Worm (Caenorhabditis elegans) whole organism, young adult: Measurements from ENCODE around the gene F42A9.11.

Experiments used
- B0336.3 ChIP-seq: fragments of 200-800 bp; sonication (Bioruptor generic); IDR thresholded peaks from 2 replicates; pipeline ENCODE4 v1.3.6; 2022; ENCODE audit warnings: missing genetic modification characterization, missing compliant biosample characterization
- C17E4.6 ChIP-seq: fragments of 200-800 bp; sonication (Bioruptor generic); IDR thresholded peaks from 2 replicates; pipeline ENCODE4 v1.3.6; 2022; ENCODE audit warnings: missing genetic modification reagents, missing genetic modification characterization, missing compliant biosample characterization
- D2030.7 ChIP-seq: fragments of 200-800 bp; sonication (Bioruptor generic); IDR thresholded peaks from 2 replicates; pipeline ENCODE4 v1.3.6; 2022; ENCODE audit warnings: missing genetic modification reagents, missing genetic modification characterization, missing compliant biosample characterization
- F33H1.4 ChIP-seq: fragments of 200-800 bp; sonication (Bioruptor generic); IDR thresholded peaks from 2 replicates; pipeline ENCODE4 v1.3.6; 2022; ENCODE audit warnings: missing genetic modification reagents, missing genetic modification characterization, missing compliant biosample characterization
- F39B2.1 ChIP-seq: fragments of 200-800 bp; sonication (Bioruptor generic); IDR thresholded peaks from 2 replicates; pipeline ENCODE4 v1.3.6; 2022; ENCODE audit warnings: missing genetic modification reagents, missing genetic modification characterization, missing compliant biosample characterization
- F57A8.1 ChIP-seq: fragments of 200-800 bp; sonication (Bioruptor generic); optimal IDR thresholded peaks from 2 replicates; lab custom pipeline; 2018; ENCODE audit warnings: mild to moderate bottlenecking, missing genetic modification characterization, moderate library complexity, missing compliant biosample characterization
- F57C9.4 ChIP-seq: sonication (generic microtip); optimal IDR thresholded peaks from 2 replicates; lab custom pipeline; 2017; ENCODE audit warnings: mild to moderate bottlenecking, missing genetic modification characterization, missing compliant biosample characterization
- T26A5.8 ChIP-seq: sonication (generic microtip); optimal IDR thresholded peaks from 2 replicates; lab custom pipeline; 2016; ENCODE audit warnings: missing genetic modification characterization, missing compliant biosample characterization
- Y53F4B.3 ChIP-seq: fragments of 200-800 bp; sonication (Bioruptor generic); IDR thresholded peaks from 2 replicates; pipeline ENCODE4 v1.3.6; 2022; ENCODE audit warnings: missing genetic modification reagents, missing genetic modification characterization, missing compliant biosample characterization
- Y67H2A.10 ChIP-seq: fragments of 200-800 bp; sonication (Bioruptor generic); conservative IDR thresholded peaks from 2 replicates; pipeline ENCODE4 v1.3.6; 2022; ENCODE audit warnings: missing genetic modification reagents, missing genetic modification characterization, missing compliant biosample characterization
- ZK185.1 ChIP-seq: sonication (generic microtip); optimal IDR thresholded peaks from 2 replicates; lab custom pipeline; 2016; ENCODE audit warnings: mild to moderate bottlenecking, missing genetic modification characterization, missing compliant biosample characterization; ENCODE audit not compliant: poor library complexity, severe bottlenecking
- attf-5 ChIP-seq: fragments of 200-800 bp; sonication (Bioruptor generic); optimal IDR thresholded peaks from 2 replicates; lab custom pipeline; 2018; ENCODE audit warnings: mild to moderate bottlenecking, missing genetic modification characterization, missing compliant biosample characterization
- ceh-79 ChIP-seq: sonication (generic microtip); optimal IDR thresholded peaks from 2 replicates; lab custom pipeline; 2017; ENCODE audit warnings: mild to moderate bottlenecking, missing genetic modification characterization, missing compliant biosample characterization
- efl-1 ChIP-seq: fragments of 150-350 bp; optimal IDR thresholded peaks from 2 replicates; lab custom pipeline; 2014; ENCODE audit warnings: missing biosample characterization, missing genetic modification reagents, missing genetic modification characterization
- egl-18 ChIP-seq: fragments of 200-800 bp; sonication (Bioruptor generic); IDR thresholded peaks from 2 replicates; pipeline ENCODE4 v1.3.6; 2022; ENCODE audit warnings: missing genetic modification reagents, missing genetic modification characterization, missing compliant biosample characterization
- egrh-3 ChIP-seq: fragments of 200-800 bp; sonication (Bioruptor generic); IDR thresholded peaks from 2 replicates; pipeline ENCODE4 v1.3.6; 2022; ENCODE audit warnings: missing genetic modification reagents, missing genetic modification characterization, missing compliant biosample characterization
- fkh-3 ChIP-seq: sonication (generic microtip); optimal IDR thresholded peaks from 2 replicates; lab custom pipeline; 2016; ENCODE audit warnings: mild to moderate bottlenecking, missing genetic modification characterization, missing compliant biosample characterization
- gei-17 ChIP-seq: fragments of 200-800 bp; sonication (Bioruptor generic); optimal IDR thresholded peaks from 2 replicates; lab custom pipeline; 2018; ENCODE audit warnings: mild to moderate bottlenecking, missing genetic modification characterization, missing compliant biosample characterization
- hlh-12 ChIP-seq: sonication (generic microtip); optimal IDR thresholded peaks from 2 replicates; lab custom pipeline; 2016; ENCODE audit warnings: missing genetic modification characterization, missing compliant biosample characterization
- hmg-1.2 ChIP-seq: fragments of 200-800 bp; sonication (Bioruptor generic); IDR thresholded peaks from 2 replicates; pipeline ENCODE4 v1.3.6; 2022; ENCODE audit warnings: missing genetic modification reagents, missing genetic modification characterization, missing compliant biosample characterization
- hsf-1 ChIP-seq: fragments of 200-800 bp; sonication (Bioruptor generic); IDR thresholded peaks from 2 replicates; pipeline ENCODE4 v1.3.6; 2022; ENCODE audit warnings: missing genetic modification reagents, missing genetic modification characterization, missing compliant biosample characterization
- lin-35 ChIP-seq, 3 experiments: fragments of 150-350 bp in 2 of 3; sonication (generic microtip) in 1 of 3; optimal IDR thresholded peaks; 2 replicates each; lab custom pipeline; 2014 to 2018; ENCODE audit warnings: missing biosample characterization in 3 of 3, missing genetic modification characterization in 3 of 3, missing genetic modification reagents in 3 of 3
- lin-54 ChIP-seq: fragments of 200-800 bp; sonication (Bioruptor generic); optimal IDR thresholded peaks from 2 replicates; lab custom pipeline; 2018; ENCODE audit warnings: mild to moderate bottlenecking, missing genetic modification characterization, missing compliant biosample characterization
- lsy-27 ChIP-seq: sonication (generic microtip); optimal IDR thresholded peaks from 2 replicates; lab custom pipeline; 2017; ENCODE audit warnings: missing genetic modification characterization, mild to moderate bottlenecking, missing compliant biosample characterization, antibody characterized with exemption, missing genotype, borderline replicate concordance; ENCODE audit not compliant: insufficient read depth
- madf-10 ChIP-seq: sonication (generic microtip); optimal IDR thresholded peaks from 2 replicates; lab custom pipeline; 2016; ENCODE audit warnings: mild to moderate bottlenecking, missing genetic modification characterization, missing compliant biosample characterization
- madf-3 ChIP-seq: fragments of 200-800 bp; sonication (Bioruptor generic); IDR thresholded peaks from 2 replicates; pipeline ENCODE4 v1.3.6; 2022; ENCODE audit warnings: missing genetic modification reagents, missing genetic modification characterization, missing compliant biosample characterization
- madf-6 ChIP-seq: fragments of 200-800 bp; sonication (Bioruptor generic); IDR thresholded peaks from 2 replicates; pipeline ENCODE4 v1.3.6; 2022; ENCODE audit warnings: missing genetic modification reagents, missing genetic modification characterization, missing compliant biosample characterization
- mel-28 ChIP-seq: sonication (generic microtip); optimal IDR thresholded peaks from 2 replicates; lab custom pipeline; 2016; ENCODE audit warnings: borderline replicate concordance, mild to moderate bottlenecking, missing genetic modification characterization, missing compliant biosample characterization
- nfyb-1 ChIP-seq: fragments of 200-800 bp; sonication (Bioruptor generic); IDR thresholded peaks from 2 replicates; pipeline ENCODE4 v1.3.6; 2022; ENCODE audit warnings: missing genetic modification reagents, missing genetic modification characterization, missing compliant biosample characterization
- nhr-27 ChIP-seq: fragments of 200-800 bp; sonication (Bioruptor generic); optimal IDR thresholded peaks from 2 replicates; lab custom pipeline; 2018; ENCODE audit warnings: mild to moderate bottlenecking, missing genetic modification characterization, moderate library complexity, missing compliant biosample characterization
- nhr-80 ChIP-seq: sonication (generic microtip); optimal IDR thresholded peaks from 2 replicates; lab custom pipeline; 2016; ENCODE audit warnings: missing genetic modification characterization, missing compliant biosample characterization
- pha-4 ChIP-seq: fragments of 150-350 bp; sonication (generic microtip); optimal IDR thresholded peaks from 2 replicates; lab custom pipeline; 2014; ENCODE audit warnings: missing biosample characterization, missing genetic modification reagents, missing genetic modification characterization
- rec-8 ChIP-seq, 2 experiments: sonication (generic microtip); optimal IDR thresholded peaks; 2 replicates each; lab custom pipeline; 2016; ENCODE audit warnings: mild to moderate bottlenecking in 2 of 2, missing genetic modification characterization in 2 of 2, missing genetic modification reagents in 2 of 2, missing genotype in 2 of 2, missing biosample characterization in 1 of 2, missing compliant biosample characterization in 1 of 2, moderate library complexity in 1 of 2
- repo-1 ChIP-seq: sonication (generic microtip); optimal IDR thresholded peaks from 2 replicates; lab custom pipeline; 2017; ENCODE audit warnings: mild to moderate bottlenecking, missing genetic modification characterization, missing compliant biosample characterization
- snpc-3.4 ChIP-seq: sonication (generic microtip); optimal IDR thresholded peaks from 2 replicates; lab custom pipeline; 2017; ENCODE audit warnings: missing genetic modification characterization, mild to moderate bottlenecking, missing compliant biosample characterization, antibody characterized with exemption, moderate library complexity, missing genotype, missing genetic modification reagents
- snpc-4 ChIP-seq, 5 experiments: fragments of 150-350 bp in 1 of 5; sonication (generic microtip) in 4 of 5; optimal IDR thresholded peaks; 2 replicates each; lab custom pipeline; 2014 to 2018; ENCODE audit warnings: missing genetic modification characterization in 5 of 5, missing biosample characterization in 3 of 5, antibody characterized with exemption in 2 of 5, mild to moderate bottlenecking in 2 of 5, missing compliant biosample characterization in 2 of 5, missing genotype in 2 of 5, moderate library complexity in 2 of 5, missing genetic modification reagents in 1 of 5
- tbp1 ChIP-seq: fragments of 200-800 bp; sonication (Bioruptor generic); optimal IDR thresholded peaks from 2 replicates; lab custom pipeline; 2018; ENCODE audit warnings: mild to moderate bottlenecking, missing genetic modification characterization, missing compliant biosample characterization
- tlf-1 ChIP-seq: fragments of 200-800 bp; sonication (Bioruptor generic); optimal IDR thresholded peaks from 2 replicates; lab custom pipeline; 2018; ENCODE audit warnings: mild to moderate bottlenecking, missing genetic modification characterization, missing compliant biosample characterization
- xnd-1 ChIP-seq: sonication (generic microtip); optimal IDR thresholded peaks from 2 replicates; lab custom pipeline; 2016; ENCODE audit warnings: missing genotype, missing genetic modification reagents, missing genetic modification characterization, missing compliant biosample characterization
- zfh-2 ChIP-seq: fragments of 200-800 bp; sonication (Bioruptor generic); conservative IDR thresholded peaks from 2 replicates; pipeline ENCODE4 v1.3.6; 2022; ENCODE audit warnings: missing genetic modification reagents, missing genetic modification characterization, missing compliant biosample characterization
- zim-3 ChIP-seq: sonication (generic microtip); optimal IDR thresholded peaks from 2 replicates; lab custom pipeline; 2017; ENCODE audit warnings: mild to moderate bottlenecking, missing genetic modification characterization, moderate library complexity, missing compliant biosample characterization
- ztf-18 ChIP-seq: sonication (generic microtip); optimal IDR thresholded peaks from 2 replicates; lab custom pipeline; 2016; ENCODE audit warnings: missing genotype, mild to moderate bottlenecking, missing genetic modification characterization, missing compliant biosample characterization
- ztf-26 ChIP-seq: sonication (generic microtip); optimal IDR thresholded peaks from 2 replicates; lab custom pipeline; 2017; ENCODE audit warnings: missing genetic modification characterization, missing compliant biosample characterization
- ztf-3 ChIP-seq: fragments of 200-800 bp; sonication (Bioruptor generic); optimal IDR thresholded peaks from 2 replicates; lab custom pipeline; 2018; ENCODE audit warnings: mild to moderate bottlenecking, missing genetic modification characterization, missing compliant biosample characterization
- ztf-6 ChIP-seq: fragments of 200-800 bp; sonication (Bioruptor generic); IDR thresholded peaks from 2 replicates; pipeline ENCODE4 v1.3.6; 2022; ENCODE audit warnings: missing genetic modification reagents, missing genetic modification characterization, missing compliant biosample characterization

The F42A9.11 gene

ce11 chrIV:8620102-8620733, 7.2 kb upstream of the F42A9.11 start, which contains the start of gene lin-49 (continued):
- TF ChIP-seq D2030.7 (GFP tag; lab: Robert Waterston, UW) (no peak), lsy-27 (tag; lab: Kevin White, UChicago) (no peak), C17E4.6 (GFP tag; lab: Robert Waterston, UW) (no peak), tbp1 (GFP tag; lab: Kevin White, UChicago) (peak; percentile 32), B0336.3 (GFP tag; lab: Robert Waterston, UW) (peak; percentile 43; the same call in 1 of the 2 replicates), lin-54 (GFP tag; lab: Kevin White, UChicago) (peak; percentile 36), madf-3 (GFP tag; lab: Robert Waterston, UW) (no peak), egrh-3 (GFP tag; lab: Robert Waterston, UW) (no peak), madf-6 (0 out of 2 replicates have a peak, but pooled peaks have one; percentile 16), xnd-1 (tag; lab: Kevin White, UChicago) (no peak), nfyb-1 (GFP tag; lab: Robert Waterston, UW) (0 out of 2 replicates have a peak, but pooled peaks have one; percentile 53), lin-35 (GFP tag; optimal IDR thresholded peaks at IDR 0.05; lab: Kevin White, UChicago) (no peak), mel-28 (tag; lab: Kevin White, UChicago) (no peak), F57A8.1 (no peak), efl-1 (GFP tag; lab: Kevin White, UChicago) (no peak), nhr-27 (tag; lab: Kevin White, UChicago) (no peak), zfh-2 (GFP tag; lab: Robert Waterston, UW) (no peak), snpc-4 (GFP tag; optimal IDR thresholded peaks at IDR 0.05; lab: Kevin White, UChicago) (no peak), snpc-4 (tag; optimal IDR thresholded peaks at IDR 0.05; lab: Kevin White, UChicago) (peak in 1 of 4 experiments; percentile 23), ztf-26 (tag; lab: Kevin White, UChicago) (peak; percentile 38), ZK185.1 (tag; lab: Kevin White, UChicago) (no peak), repo-1 (tag; lab: Kevin White, UChicago) (no peak), F39B2.1 (GFP tag; lab: Robert Waterston, UW) (no peak), fkh-3 (tag; lab: Kevin White, UChicago) (no peak), F33H1.4 (GFP tag; lab: Robert Waterston, UW) (no peak), madf-10 (tag; lab: Kevin White, UChicago) (peak; percentile 39), T26A5.8 (no peak), Y53F4B.3 (GFP tag; lab: Robert Waterston, UW) (no peak), Y67H2A.10 (GFP tag; lab: Robert Waterston, UW) (no peak), ceh-79 (no peak), ztf-3 (GFP tag; lab: Kevin White, UChicago) (no peak), ztf-6 (GFP tag; lab: Robert Waterston, UW) (no peak), egl-18 (GFP tag; lab: Robert Waterston, UW) (no peak), rec-8 (tag; optimal IDR thresholded peaks at IDR 0.05; lab: Kevin White, UChicago) (no peak), pha-4 (tag; lab: Kevin White, UChicago) (no peak), nhr-80 (peak; percentile 75), tlf-1 (GFP tag; lab: Kevin White, UChicago) (no peak), snpc-3.4 (tag; lab: Kevin White, UChicago) (no peak), gei-17 (GFP tag; lab: Kevin White, UChicago) (no peak), hmg-1.2 (GFP tag; lab: Robert Waterston, UW) (peak; percentile 86; the same call in 1 of the 2 replicates), hlh-12 (tag; lab: Kevin White, UChicago) (no peak), attf-5 (GFP tag; lab: Kevin White, UChicago) (peak; percentile 85), F57C9.4 (no peak), ztf-18 (tag; lab: Kevin White, UChicago) (peak; percentile 23), hsf-1 (GFP tag; lab: Robert Waterston, UW) (no peak), zim-3 (tag; lab: Kevin White, UChicago) (no peak)
- TF ChIP-seq, all 124 proteins: peak for 20
